Fruit fly (Drosophila melanogaster): Measurements from ENCODE around the gene dop.

dm6 chr3L:15518344-15518743 is 47.5 kb upstream of the dop start:
- TF ChIP-seq psq (GFP tag; optimal IDR thresholded peaks at IDR 0.05) (no peak), usp (GFP tag; optimal IDR thresholded peaks at IDR 0.05) (no peak), Jra (GFP tag; optimal IDR thresholded peaks at IDR 0.05) (no peak), h (GFP tag; optimal IDR thresholded peaks at IDR 0.05) (no peak), Abd-B (GFP tag; optimal IDR thresholded peaks at IDR 0.05) (no peak), N (GFP tag; optimal IDR thresholded peaks at IDR 0.05) (no peak), Hr83 (GFP tag; optimal IDR thresholded peaks at IDR 0.05; ENCODE audit: poor library complexity, severe bottlenecking) (no peak), pan (optimal IDR thresholded peaks at IDR 0.05) (no peak), br (GFP tag; optimal IDR thresholded peaks at IDR 0.05) (no peak), rgr (GFP tag; optimal IDR thresholded peaks at IDR 0.05) (no peak), Vsx2 (GFP tag; optimal IDR thresholded peaks at IDR 0.05; ENCODE audit: partially characterized antibody) (no peak)
